Fruit fly (Drosophila melanogaster) whole organism, embryonic: ENCODE measurements around the gene CG3032.

ENCODE experiments used
- CG10274 ChIP-seq: fragments of 200-800 bp; sonication (Bioruptor generic); optimal IDR thresholded peaks from 3 replicates; lab custom pipeline; 2017; ENCODE audit warnings: missing biosample characterization, mild to moderate bottlenecking, missing genetic modification characterization
- CG11398 ChIP-seq: fragments of 200-800 bp; sonication (Bioruptor generic); optimal IDR thresholded peaks from 2 replicates; lab custom pipeline; 2016; ENCODE audit warnings: missing biosample characterization, missing genetic modification characterization
- CG11560 ChIP-seq: fragments of 200-800 bp; sonication (Bioruptor generic); IDR thresholded peaks from 3 replicates; pipeline ENCODE4 v1.3.6; 2022; ENCODE audit warnings: missing biosample characterization, missing genetic modification characterization
- CG12236 ChIP-seq: fragments of 200-800 bp; sonication (Bioruptor generic); optimal IDR thresholded peaks from 2 replicates; lab custom pipeline; 2016; ENCODE audit warnings: missing biosample characterization, missing genetic modification characterization
- CG1233 ChIP-seq: fragments of 200-800 bp; sonication (Bioruptor generic); optimal IDR thresholded peaks from 4 replicates; lab custom pipeline; 2018; ENCODE audit warnings: missing biosample characterization, mild to moderate bottlenecking, missing genetic modification characterization
- CG12744 ChIP-seq: fragments of 200-800 bp; sonication (Bioruptor generic); optimal IDR thresholded peaks from 2 replicates; lab custom pipeline; 2016; ENCODE audit warnings: missing biosample characterization, missing genetic modification characterization
- CG14014 ChIP-seq: fragments of 200-800 bp; sonication (Bioruptor generic); IDR thresholded peaks from 2 replicates; pipeline ENCODE4 v1.3.6; 2022; ENCODE audit warnings: missing biosample characterization, missing genetic modification characterization
- CG15601 ChIP-seq: fragments of 200-800 bp; sonication (Bioruptor generic); optimal IDR thresholded peaks from 3 replicates; lab custom pipeline; 2019; ENCODE audit warnings: missing biosample characterization, mild to moderate bottlenecking, missing genetic modification characterization, moderate library complexity
- CG1602 ChIP-seq: fragments of 200-800 bp; sonication (Bioruptor generic); optimal IDR thresholded peaks from 3 replicates; lab custom pipeline; 2016; ENCODE audit warnings: missing biosample characterization, missing genetic modification characterization
- CG1603 ChIP-seq: fragments of 200-800 bp; sonication (Bioruptor generic); optimal IDR thresholded peaks from 2 replicates; lab custom pipeline; 2019; ENCODE audit warnings: missing biosample characterization, mild to moderate bottlenecking, missing genetic modification characterization, moderate library complexity
- CG3995 ChIP-seq: fragments of 200-800 bp; sonication (Bioruptor generic); optimal IDR thresholded peaks from 3 replicates; lab custom pipeline; 2016; ENCODE audit warnings: missing biosample characterization, missing genetic modification characterization
- CG4730 ChIP-seq: fragments of 200-800 bp; sonication (Bioruptor generic); IDR thresholded peaks from 2 replicates; pipeline ENCODE4 v1.3.6; 2022; ENCODE audit warnings: missing biosample characterization, missing genetic modification characterization
- CG5180 ChIP-seq: fragments of 200-800 bp; sonication (Bioruptor generic); optimal IDR thresholded peaks from 3 replicates; lab custom pipeline; 2017; ENCODE audit warnings: missing biosample characterization, missing genetic modification characterization, mild to moderate bottlenecking, moderate library complexity, missing genetic modification reagents
- CG8478 ChIP-seq: fragments of >200 bp; optimal IDR thresholded peaks from 2 replicates; lab custom pipeline; 2018
- D19B ChIP-seq: fragments of 200-800 bp; sonication (Bioruptor generic); optimal IDR thresholded peaks from 2 replicates; lab custom pipeline; 2017; ENCODE audit warnings: missing biosample characterization, mild to moderate bottlenecking, missing genetic modification characterization
- Deaf1 ChIP-seq: fragments of 200-800 bp; optimal IDR thresholded peaks from 3 replicates; lab custom pipeline; 2019; ENCODE audit warnings: missing biosample characterization, mild to moderate bottlenecking, missing genetic modification characterization, moderate library complexity
- Dip2 ChIP-seq: fragments of 200-800 bp; sonication (Bioruptor generic); IDR thresholded peaks from 2 replicates; pipeline ENCODE4 v1.3.6; 2022; ENCODE audit warnings: missing biosample characterization, missing genetic modification characterization
- Ets65A ChIP-seq: fragments of 200-800 bp; sonication (Bioruptor generic); peaks from one replicate; lab custom pipeline; 2016; ENCODE audit warnings: missing biosample characterization, missing genetic modification characterization
- Fer3 ChIP-seq: fragments of 200-800 bp; sonication (Bioruptor generic); optimal IDR thresholded peaks from 2 replicates; lab custom pipeline; 2018; ENCODE audit warnings: missing biosample characterization, mild to moderate bottlenecking, missing genetic modification characterization, moderate library complexity
- GATAe ChIP-seq: fragments of 200-800 bp; sonication (Bioruptor generic); conservative IDR thresholded peaks from 2 replicates; pipeline ENCODE4 v1.3.6; 2022; ENCODE audit warnings: missing biosample characterization, missing genetic modification characterization
- HLH4C ChIP-seq: fragments of 200-800 bp; sonication (Bioruptor generic); IDR thresholded peaks from 3 replicates; pipeline ENCODE4 v1.3.6; 2022; ENCODE audit warnings: missing biosample characterization, missing genetic modification characterization; ENCODE audit not compliant: partially characterized antibody
- Hmr ChIP-seq: fragments of 200-800 bp; sonication (Bioruptor generic); optimal IDR thresholded peaks from 3 replicates; lab custom pipeline; 2017; ENCODE audit warnings: mild to moderate bottlenecking, missing biosample characterization, missing genetic modification reagents, missing genetic modification characterization
- Hr39 ChIP-seq: fragments of >200 bp; optimal IDR thresholded peaks from 2 replicates; lab custom pipeline; 2017
- Myb ChIP-seq: fragments of 200-800 bp; sonication (Bioruptor generic); optimal IDR thresholded peaks from 2 replicates; lab custom pipeline; 2016; ENCODE audit warnings: missing biosample characterization, missing genetic modification characterization
- NC2β ChIP-seq: fragments of 200-800 bp; sonication (Bioruptor generic); optimal IDR thresholded peaks from 2 replicates; lab custom pipeline; 2016; ENCODE audit warnings: missing biosample characterization, missing genetic modification characterization
- NFAT ChIP-seq: fragments of 200-800 bp; sonication (Bioruptor generic); IDR thresholded peaks from 2 replicates; pipeline ENCODE4 v1.3.6; 2022; ENCODE audit warnings: missing biosample characterization, missing genetic modification characterization
- NK7.1 ChIP-seq: fragments of 200-800 bp; sonication (Bioruptor generic); optimal IDR thresholded peaks from 3 replicates; lab custom pipeline; 2016; ENCODE audit warnings: missing biosample characterization, missing genetic modification characterization
- Nf-YB ChIP-seq: fragments of 200-800 bp; sonication (Bioruptor generic); optimal IDR thresholded peaks from 3 replicates; lab custom pipeline; 2019; ENCODE audit warnings: missing biosample characterization, mild to moderate bottlenecking, missing genetic modification characterization, moderate library complexity
- Oaz ChIP-seq: fragments of 200-800 bp; sonication (Bioruptor generic); IDR thresholded peaks from 2 replicates; pipeline ENCODE4 v1.3.6; 2022; ENCODE audit warnings: missing biosample characterization, missing genetic modification characterization
- Ptx1 ChIP-seq: fragments of 200-800 bp; sonication (Bioruptor generic); IDR thresholded peaks from 2 replicates; pipeline ENCODE4 v1.3.6; 2022; ENCODE audit warnings: missing biosample characterization, missing genetic modification characterization
- Ravus ChIP-seq: fragments of 200-800 bp; sonication (Bioruptor generic); IDR thresholded peaks from 2 replicates; pipeline ENCODE4 v1.3.6; 2022; ENCODE audit warnings: missing biosample characterization, missing genetic modification characterization
- Rfx ChIP-seq: fragments of 200-800 bp; sonication (Bioruptor generic); IDR thresholded peaks from 2 replicates; pipeline ENCODE4 v1.3.6; 2022; ENCODE audit warnings: missing biosample characterization, missing genetic modification characterization
- Rx ChIP-seq: fragments of 200-800 bp; sonication (Bioruptor generic); IDR thresholded peaks from 2 replicates; pipeline ENCODE4 v1.3.6; 2022; ENCODE audit warnings: missing biosample characterization, missing genetic modification characterization
- Six4 ChIP-seq: fragments of 200-800 bp; sonication (Bioruptor generic); optimal IDR thresholded peaks from 2 replicates; lab custom pipeline; 2016; ENCODE audit warnings: missing biosample characterization, missing genetic modification characterization
- corto ChIP-seq: fragments of 200-800 bp; sonication (Bioruptor generic); optimal IDR thresholded peaks from 2 replicates; lab custom pipeline; 2016; ENCODE audit warnings: missing biosample characterization, mild to moderate bottlenecking, missing genetic modification characterization, moderate library complexity
- crc ChIP-seq: fragments of 200-800 bp; sonication (Bioruptor generic); optimal IDR thresholded peaks from 2 replicates; lab custom pipeline; 2016; ENCODE audit warnings: missing biosample characterization, missing genetic modification characterization
- croc ChIP-seq: fragments of 200-800 bp; sonication (Bioruptor generic); conservative IDR thresholded peaks from 3 replicates; pipeline ENCODE4 v1.3.6; 2022; ENCODE audit warnings: missing biosample characterization, missing genetic modification characterization
- emc ChIP-seq: fragments of 200-800 bp; sonication (Bioruptor generic); optimal IDR thresholded peaks from 2 replicates; lab custom pipeline; 2016; ENCODE audit warnings: missing biosample characterization, missing genetic modification characterization
- ewg ChIP-seq: fragments of 200-800 bp; sonication (Bioruptor generic); optimal IDR thresholded peaks from 3 replicates; lab custom pipeline; 2017; ENCODE audit warnings: mild to moderate bottlenecking, missing biosample characterization, missing genetic modification reagents, missing genetic modification characterization
- fu2 ChIP-seq: fragments of 200-800 bp; sonication (Bioruptor generic); optimal IDR thresholded peaks from 2 replicates; lab custom pipeline; 2016; ENCODE audit warnings: missing biosample characterization, missing genetic modification characterization
- grn ChIP-seq: fragments of 200-800 bp; sonication (Bioruptor generic); optimal IDR thresholded peaks from 3 replicates; lab custom pipeline; 2017; ENCODE audit warnings: missing biosample characterization, missing genetic modification characterization
- nmo ChIP-seq: fragments of 200-800 bp; sonication (Bioruptor generic); optimal IDR thresholded peaks from 2 replicates; lab custom pipeline; 2018; ENCODE audit warnings: missing biosample characterization, mild to moderate bottlenecking, missing genetic modification characterization, moderate library complexity
- nom ChIP-seq: fragments of 200-800 bp; sonication (Bioruptor generic); optimal IDR thresholded peaks from 2 replicates; lab custom pipeline; 2017; ENCODE audit warnings: missing biosample characterization, missing genetic modification characterization, mild to moderate bottlenecking, moderate library complexity, missing genetic modification reagents
- org-1 ChIP-seq: fragments of 200-800 bp; sonication (Bioruptor generic); optimal IDR thresholded peaks from 2 replicates; lab custom pipeline; 2017; ENCODE audit warnings: missing biosample characterization, missing genetic modification characterization
- pfk ChIP-seq: fragments of 200-800 bp; sonication (Bioruptor generic); optimal IDR thresholded peaks from 2 replicates; lab custom pipeline; 2018; ENCODE audit warnings: missing biosample characterization, mild to moderate bottlenecking, missing genetic modification characterization, moderate library complexity
- pita ChIP-seq: fragments of 200-800 bp; sonication (Bioruptor generic); optimal IDR thresholded peaks from 2 replicates; lab custom pipeline; 2017; ENCODE audit warnings: missing biosample characterization, mild to moderate bottlenecking, missing genetic modification characterization
- salm ChIP-seq: fragments of 200-800 bp; sonication (Bioruptor generic); optimal IDR thresholded peaks from 2 replicates; lab custom pipeline; 2018; ENCODE audit warnings: missing biosample characterization, mild to moderate bottlenecking, missing genetic modification characterization
- sens ChIP-seq: fragments of 200-800 bp; sonication (Bioruptor generic); peaks from one replicate; lab custom pipeline; 2016; ENCODE audit warnings: missing biosample characterization, missing genetic modification characterization
- slbo ChIP-seq: fragments of 200-800 bp; sonication (Bioruptor generic); IDR thresholded peaks from 2 replicates; pipeline ENCODE4 v1.3.6; 2022; ENCODE audit warnings: missing biosample characterization, missing genetic modification characterization
- sob ChIP-seq: fragments of 200-800 bp; sonication (Bioruptor generic); IDR thresholded peaks from 2 replicates; pipeline ENCODE4 v1.3.6; 2022; ENCODE audit warnings: missing biosample characterization, missing genetic modification characterization
- tin ChIP-seq: fragments of 200-800 bp; sonication (Bioruptor generic); optimal IDR thresholded peaks from 3 replicates; lab custom pipeline; 2016; ENCODE audit warnings: missing biosample characterization, missing genetic modification characterization
- yki ChIP-seq: fragments of >200 bp; optimal IDR thresholded peaks from 3 replicates; lab custom pipeline; 2018

The CG3032 gene

dm6 chrX:7011063-7011743 is 2.5 kb downstream of the CG3032 start, which contains the start of the genes cm, sloth1 and sloth2 (continued):
- TF ChIP-seq CG1233 (peak; percentile 78), grn (GFP tag; lab: Kevin White, UChicago) (peak; percentile 32), Nf-YB (GFP tag; lab: Kevin White, UChicago) (peak; percentile 61), CG12236 (GFP tag; lab: Kevin White, UChicago) (peak; percentile 71), Rfx (GFP tag; lab: Robert Waterston, UW) (peak; percentile 92), Deaf1 (tag; lab: Kevin White, UChicago) (peak; percentile 47), Oaz (peak; percentile 65; the same call in 1 of the 2 replicates), Myb (GFP tag; lab: Kevin White, UChicago) (peak; percentile 69), CG8478 (no peak), NK7.1 (GFP tag; lab: Kevin White, UChicago) (peak; percentile 69), salm (tag; lab: Kevin White, UChicago) (peak; percentile 74), CG14014 (peak; percentile 84), pita (GFP tag; lab: Kevin White, UChicago) (no peak), HLH4C (GFP tag; lab: Robert Waterston, UW) (peak; percentile 69), Hr39 (lab: Kevin White, UChicago) (no peak), D19B (GFP tag; lab: Kevin White, UChicago) (peak; percentile 54), Dip2 (no peak), CG5180 (GFP tag; lab: Kevin White, UChicago) (peak; percentile 47), fu2 (GFP tag; lab: Kevin White, UChicago) (peak; percentile 88), slbo (GFP tag; lab: Robert Waterston, UW) (peak; percentile 95), GATAe (GFP tag; lab: Robert Waterston, UW) (no peak), croc (GFP tag; lab: Robert Waterston, UW) (peak; percentile 73; the same call in 2 of the 3 replicates), crc (GFP tag; lab: Kevin White, UChicago) (peak; percentile 72), nom (GFP tag; lab: Kevin White, UChicago) (peak; percentile 62), Rx (GFP tag; lab: Robert Waterston, UW) (peak; percentile 87), Ets65A (GFP tag; lab: Kevin White, UChicago) (peak; percentile 96), Fer3 (peak; percentile 79), pfk (GFP tag; lab: Kevin White, UChicago) (peak; percentile 85), CG1603 (tag; lab: Kevin White, UChicago) (peak; percentile 92), NC2β (GFP tag; lab: Kevin White, UChicago) (peak; percentile 91), sens (GFP tag; lab: Kevin White, UChicago) (peak; percentile 98), CG15601 (tag; lab: Kevin White, UChicago) (peak; percentile 79), sob (GFP tag; lab: Robert Waterston, UW) (peak; percentile 92), yki (lab: Kevin White, UChicago) (no peak), CG4730 (GFP tag; lab: Robert Waterston, UW) (peak; percentile 84), Ravus (GFP tag; lab: Robert Waterston, UW) (no peak), CG11560 (peak; percentile 52; the same call in 1 of the 3 replicates), CG3995 (GFP tag; lab: Kevin White, UChicago) (peak; percentile 13), Hmr (GFP tag; lab: Kevin White, UChicago) (peak; percentile 87), emc (peak; percentile 42), Six4 (GFP tag; lab: Kevin White, UChicago) (peak; percentile 77), CG11398 (GFP tag; lab: Kevin White, UChicago) (peak; percentile 85), Ptx1 (GFP tag; lab: Robert Waterston, UW) (peak; percentile 90), corto (GFP tag; lab: Kevin White, UChicago) (peak; percentile 18), CG1602 (GFP tag; lab: Kevin White, UChicago) (peak; percentile 90), NFAT (GFP tag; lab: Robert Waterston, UW) (peak; percentile 79), nmo (GFP tag; lab: Kevin White, UChicago) (peak; percentile 92), ewg (GFP tag; lab: Kevin White, UChicago) (peak; percentile 64), org-1 (peak; percentile 64), tin (GFP tag; lab: Kevin White, UChicago) (peak; percentile 87), CG12744 (peak; percentile 79), CG10274 (GFP tag; lab: Kevin White, UChicago) (peak; percentile 30)
